Fruit fly (Drosophila melanogaster): ENCODE results near the gene Ddc.

- TF ChIP-seq CTCF (optimal IDR thresholded peaks at IDR 0.05) (no peak), CG8478 (optimal IDR thresholded peaks at IDR 0.05) (no peak)
Observed at dm6 chr2L:19083320-19083764, 36.8 kb downstream of the Ddc start.
